Worm (Caenorhabditis elegans) whole organism, dauer: ENCODE results near the gene htrl-1.

Experiments
- unc-62 ChIP-seq: sonication (generic microtip); optimal IDR thresholded peaks from 2 replicates; lab custom pipeline; 2017; ENCODE audit warnings: missing biosample characterization, missing genetic modification reagents, missing genetic modification characterization

htrl-1 gene

ce11 chrV:11496283-11496682, at the start of gene htrl-1:
Gene htrl-1, minus strand, starts transcription at chrV:11496383.
- no peak for TF ChIP-seq unc-62

ce11 chrV:11545227-11545626, 49.0 kb upstream of the htrl-1 start, which contains the start of gene F38B7.10:
Gene F38B7.10, plus strand, starts transcription at chrV:11545527.
- no peak for TF ChIP-seq unc-62

- no peak for TF ChIP-seq unc-62
Measured at ce11 chrV:11543564-11543963, 47.4 kb upstream of the htrl-1 start, which contains the start of gene F38B7.2. Gene F38B7.2, plus strand, starts transcription at chrV:11543963.

ce11 chrV:11541284-11541683, 45.1 kb upstream of the htrl-1 start:
- TF ChIP-seq unc-62 = no peak

ce11 chrV:11539502-11539901, 43.3 kb upstream of the htrl-1 start:
- TF ChIP-seq unc-62 = no peak

- no peak for TF ChIP-seq unc-62
Measured at ce11 chrV:11536667-11537066, 40.5 kb upstream of the htrl-1 start.

- no peak for TF ChIP-seq unc-62
Measured at ce11 chrV:11535504-11536062, 39.4 kb upstream of the htrl-1 start.

- no peak for TF ChIP-seq unc-62
Measured at ce11 chrV:11534495-11535189, 38.5 kb upstream of the htrl-1 start.

- TF ChIP-seq unc-62 = no peak
Measured at ce11 chrV:11533365-11533949, 37.3 kb upstream of the htrl-1 start.

ce11 chrV:11532964-11533363, 36.8 kb upstream of the htrl-1 start:
- TF ChIP-seq unc-62 = no peak

ce11 chrV:11532535-11532853, 36.3 kb upstream of the htrl-1 start:
- TF ChIP-seq unc-62 = no peak

- TF ChIP-seq unc-62 = no peak
Measured at ce11 chrV:11531831-11532534, 35.8 kb upstream of the htrl-1 start.

- TF ChIP-seq unc-62 = no peak
Measured at ce11 chrV:11531100-11531499, 34.9 kb upstream of the htrl-1 start.

ce11 chrV:11529541-11529940, 33.4 kb upstream of the htrl-1 start:
- no peak for TF ChIP-seq unc-62

- TF ChIP-seq unc-62 = no peak
Measured at ce11 chrV:11528633-11529327, 32.6 kb upstream of the htrl-1 start.

- TF ChIP-seq unc-62 = no peak
Measured at ce11 chrV:11527531-11527930, 31.3 kb upstream of the htrl-1 start, which contains the start of gene ccch-1. Gene ccch-1, plus strand, starts transcription at chrV:11527831.

ce11 chrV:11526927-11527491, 30.8 kb upstream of the htrl-1 start:
- no peak for TF ChIP-seq unc-62
